Fruit fly (Drosophila melanogaster): ENCODE data around the gene Usp14.

Gene Usp14

dm6 chr2L:10299077-10299809 is 15.0 kb downstream of the Usp14 start:
- no peak for TF ChIP-seq noc (tag; optimal IDR thresholded peaks at IDR 0.05)

- TF ChIP-seq noc (tag; optimal IDR thresholded peaks at IDR 0.05), result no peak
Measured at dm6 chr2L:10298306-10298705, 15.9 kb downstream of the Usp14 start.

dm6 chr2L:10294798-10295669 is 19.2 kb downstream of the Usp14 start, which contains the start of gene Hand:
TSS of gene Hand (minus strand) at chr2L:10295385.
- no peak for TF ChIP-seq noc (tag; optimal IDR thresholded peaks at IDR 0.05)

- no peak for TF ChIP-seq noc (tag; optimal IDR thresholded peaks at IDR 0.05)
Measured at dm6 chr2L:10292066-10292560, 22.1 kb downstream of the Usp14 start, which contains the start of gene Ufd4. TSS of gene Ufd4 (minus strand) at chr2L:10292365.

- no peak for TF ChIP-seq noc (tag; optimal IDR thresholded peaks at IDR 0.05)
Measured at dm6 chr2L:10291276-10291675, 22.9 kb downstream of the Usp14 start.

- TF ChIP-seq noc (tag; optimal IDR thresholded peaks at IDR 0.05), result no peak
Measured at dm6 chr2L:10280772-10281171, 33.4 kb downstream of the Usp14 start, which contains the start of gene CG34043. TSS of gene CG34043 (minus strand) at chr2L:10280872.

dm6 chr2L:10278658-10279057 is 35.5 kb downstream of the Usp14 start, which contains the start of gene Utx:
TSS of gene Utx (minus strand) at chr2L:10278811.
- no peak for TF ChIP-seq noc (tag; optimal IDR thresholded peaks at IDR 0.05)

- TF ChIP-seq noc (tag; optimal IDR thresholded peaks at IDR 0.05), result no peak
Measured at dm6 chr2L:10277362-10277761, 36.8 kb downstream of the Usp14 start.

dm6 chr2L:10276846-10277245 is 37.4 kb downstream of the Usp14 start:
- TF ChIP-seq noc (tag; optimal IDR thresholded peaks at IDR 0.05), result no peak

- no peak for TF ChIP-seq noc (tag; optimal IDR thresholded peaks at IDR 0.05)
Measured at dm6 chr2L:10276436-10276835, 37.8 kb downstream of the Usp14 start.

dm6 chr2L:10272224-10272623 is 42.0 kb downstream of the Usp14 start, which contains the start of gene trk:
TSS of gene trk (minus strand) at chr2L:10272324.
- TF ChIP-seq noc (tag; optimal IDR thresholded peaks at IDR 0.05), result no peak

dm6 chr2L:10269854-10270253 is 44.3 kb downstream of the Usp14 start, which contains the start of gene Mulk:
TSS of gene Mulk (plus strand) at chr2L:10270051.
- no peak for TF ChIP-seq noc (tag; optimal IDR thresholded peaks at IDR 0.05)

dm6 chr2L:10268688-10269087 is 45.5 kb downstream of the Usp14 start, which contains the start of gene CG4957:
TSS of gene CG4957 (plus strand) at chr2L:10268872.
- no peak for TF ChIP-seq noc (tag; optimal IDR thresholded peaks at IDR 0.05)

- TF ChIP-seq noc (tag; optimal IDR thresholded peaks at IDR 0.05), result no peak
Measured at dm6 chr2L:10266511-10266910, 47.7 kb downstream of the Usp14 start, which contains the start of gene CG4953. TSS of gene CG4953 (plus strand) at chr2L:10266703.

dm6 chr2L:10265129-10265528 is 49.1 kb downstream of the Usp14 start, which contains the start of gene Mob3:
TSS of gene Mob3 (plus strand) at chr2L:10265336.
- TF ChIP-seq noc (tag; optimal IDR thresholded peaks at IDR 0.05), result no peak

All from whole organism, larva.